Worm (Caenorhabditis elegans) whole organism, young adult: ENCODE measurements around the gene tat-2.
A peak's percentile ranks its signal among the peaks of the same experiment; 100 is the strongest.

Source experiments
- B0019.2 ChIP-seq: fragments of 200-800 bp; sonication (Bioruptor generic); conservative IDR thresholded peaks from 2 replicates; pipeline ENCODE4 v1.3.6; 2022; ENCODE audit warnings: missing genetic modification reagents, missing genetic modification characterization, missing compliant biosample characterization
- F33H1.4 ChIP-seq: fragments of 200-800 bp; sonication (Bioruptor generic); IDR thresholded peaks from 2 replicates; pipeline ENCODE4 v1.3.6; 2022; ENCODE audit warnings: missing genetic modification reagents, missing genetic modification characterization, missing compliant biosample characterization
- F37B4.10 ChIP-seq: fragments of 200-800 bp; sonication (Bioruptor generic); IDR thresholded peaks from 2 replicates; pipeline ENCODE4 v1.3.6; 2022; ENCODE audit warnings: missing genetic modification characterization, missing compliant biosample characterization
- F49E8.2 ChIP-seq: sonication (generic microtip); optimal IDR thresholded peaks from 3 replicates; lab custom pipeline; 2017; ENCODE audit warnings: missing genetic modification characterization, mild to moderate bottlenecking, missing compliant biosample characterization, antibody characterized with exemption, moderate library complexity; ENCODE audit not compliant: insufficient read depth
- F52B5.7 ChIP-seq: sonication (generic microtip); optimal IDR thresholded peaks from 2 replicates; lab custom pipeline; 2016; ENCODE audit warnings: mild to moderate bottlenecking, missing genetic modification characterization, missing compliant biosample characterization
- K11D2.4 ChIP-seq: fragments of 200-800 bp; sonication (Bioruptor generic); IDR thresholded peaks from 2 replicates; pipeline ENCODE4 v1.3.6; 2022; ENCODE audit warnings: missing genetic modification reagents, missing genetic modification characterization, missing compliant biosample characterization
- K12H6.12 ChIP-seq: fragments of 200-800 bp; sonication (Bioruptor generic); optimal IDR thresholded peaks from 2 replicates; lab custom pipeline; 2018; ENCODE audit warnings: mild to moderate bottlenecking, missing genetic modification characterization, missing compliant biosample characterization
- T07F8.4 ChIP-seq: sonication (generic microtip); optimal IDR thresholded peaks from 2 replicates; lab custom pipeline; 2016; ENCODE audit warnings: mild to moderate bottlenecking, missing genetic modification characterization, moderate library complexity, missing compliant biosample characterization
- Y67H2A.10 ChIP-seq: fragments of 200-800 bp; sonication (Bioruptor generic); conservative IDR thresholded peaks from 2 replicates; pipeline ENCODE4 v1.3.6; 2022; ENCODE audit warnings: missing genetic modification reagents, missing genetic modification characterization, missing compliant biosample characterization
- Y79H2A.3 ChIP-seq: fragments of 200-800 bp; sonication (Bioruptor generic); conservative IDR thresholded peaks from 2 replicates; pipeline ENCODE4 v1.3.6; 2022; ENCODE audit warnings: missing genetic modification reagents, missing genetic modification characterization, missing compliant biosample characterization
- Y95B8A.8 ChIP-seq: fragments of 200-800 bp; sonication (Bioruptor generic); IDR thresholded peaks from 2 replicates; pipeline ENCODE4 v1.3.6; 2022; ENCODE audit warnings: missing genetic modification reagents, missing genetic modification characterization, missing compliant biosample characterization
- ama-1 ChIP-seq, 3 experiments: fragments of 150-350 bp in 1 of 3; sonication (generic microtip) in 2 of 3; optimal IDR thresholded peaks; 2 replicates each; lab custom pipeline; 2014 to 2018; ENCODE audit warnings: missing biosample characterization in 2 of 3, missing genetic modification characterization in 2 of 3, missing genetic modification reagents in 2 of 3
- aptf-2 ChIP-seq: fragments of 200-800 bp; sonication (Bioruptor generic); conservative IDR thresholded peaks from 2 replicates; pipeline ENCODE4 v1.3.6; 2022; ENCODE audit warnings: missing genetic modification reagents, missing genetic modification characterization, missing compliant biosample characterization
- attf-3 ChIP-seq: fragments of 200-800 bp; sonication (Bioruptor generic); conservative IDR thresholded peaks from 2 replicates; pipeline ENCODE4 v1.3.6; 2022; ENCODE audit warnings: missing genetic modification reagents, missing genetic modification characterization, missing compliant biosample characterization
- attf-5 ChIP-seq: fragments of 200-800 bp; sonication (Bioruptor generic); optimal IDR thresholded peaks from 2 replicates; lab custom pipeline; 2018; ENCODE audit warnings: mild to moderate bottlenecking, missing genetic modification characterization, missing compliant biosample characterization
- ceh-27 ChIP-seq: fragments of 200-800 bp; sonication (Bioruptor generic); optimal IDR thresholded peaks from 2 replicates; lab custom pipeline; 2018; ENCODE audit warnings: mild to moderate bottlenecking, missing genetic modification characterization, moderate library complexity, missing compliant biosample characterization
- ceh-79 ChIP-seq: sonication (generic microtip); optimal IDR thresholded peaks from 2 replicates; lab custom pipeline; 2017; ENCODE audit warnings: mild to moderate bottlenecking, missing genetic modification characterization, missing compliant biosample characterization
- egl-44 ChIP-seq: fragments of 200-800 bp; sonication (Bioruptor generic); IDR thresholded peaks from 2 replicates; pipeline ENCODE4 v1.3.6; 2022; ENCODE audit warnings: missing genetic modification reagents, missing genetic modification characterization, missing compliant biosample characterization
- ets-4 ChIP-seq: fragments of 200-800 bp; sonication (Bioruptor generic); optimal IDR thresholded peaks from 2 replicates; lab custom pipeline; 2018; ENCODE audit warnings: mild to moderate bottlenecking, missing genetic modification characterization, missing compliant biosample characterization
- gei-17 ChIP-seq: fragments of 200-800 bp; sonication (Bioruptor generic); optimal IDR thresholded peaks from 2 replicates; lab custom pipeline; 2018; ENCODE audit warnings: mild to moderate bottlenecking, missing genetic modification characterization, missing compliant biosample characterization
- hmg-1.2 ChIP-seq: fragments of 200-800 bp; sonication (Bioruptor generic); IDR thresholded peaks from 2 replicates; pipeline ENCODE4 v1.3.6; 2022; ENCODE audit warnings: missing genetic modification reagents, missing genetic modification characterization, missing compliant biosample characterization
- hsf-1 ChIP-seq: fragments of 200-800 bp; sonication (Bioruptor generic); IDR thresholded peaks from 2 replicates; pipeline ENCODE4 v1.3.6; 2022; ENCODE audit warnings: missing genetic modification reagents, missing genetic modification characterization, missing compliant biosample characterization
- lin-26 ChIP-seq: fragments of 200-800 bp; sonication (Bioruptor generic); IDR thresholded peaks from 2 replicates; pipeline ENCODE4 v1.3.6; 2022; ENCODE audit warnings: missing genetic modification reagents, missing genetic modification characterization, missing compliant biosample characterization
- lsy-27 ChIP-seq: sonication (generic microtip); optimal IDR thresholded peaks from 2 replicates; lab custom pipeline; 2017; ENCODE audit warnings: missing genetic modification characterization, mild to moderate bottlenecking, missing compliant biosample characterization, antibody characterized with exemption, missing genotype, borderline replicate concordance; ENCODE audit not compliant: insufficient read depth
- madf-10 ChIP-seq: sonication (generic microtip); optimal IDR thresholded peaks from 2 replicates; lab custom pipeline; 2016; ENCODE audit warnings: mild to moderate bottlenecking, missing genetic modification characterization, missing compliant biosample characterization
- madf-8 ChIP-seq: fragments of 200-800 bp; sonication (Bioruptor generic); conservative IDR thresholded peaks from 2 replicates; pipeline ENCODE4 v1.3.6; 2022; ENCODE audit warnings: missing genetic modification reagents, missing genetic modification characterization, missing compliant biosample characterization
- mes-4 ChIP-seq: sonication (generic microtip); optimal IDR thresholded peaks from 2 replicates; lab custom pipeline; 2016; ENCODE audit warnings: missing genotype, missing genetic modification characterization, missing compliant biosample characterization
- nfya-1 ChIP-seq: sonication (generic microtip); optimal IDR thresholded peaks from 2 replicates; lab custom pipeline; 2017; ENCODE audit warnings: antibody characterized with exemption, missing compliant biosample characterization, missing genetic modification characterization, borderline replicate concordance; ENCODE audit not compliant: insufficient read depth
- nfyb-1 ChIP-seq: fragments of 200-800 bp; sonication (Bioruptor generic); IDR thresholded peaks from 2 replicates; pipeline ENCODE4 v1.3.6; 2022; ENCODE audit warnings: missing genetic modification reagents, missing genetic modification characterization, missing compliant biosample characterization
- nhr-90 ChIP-seq: sonication (generic microtip); optimal IDR thresholded peaks from 2 replicates; lab custom pipeline; 2016; ENCODE audit warnings: missing genotype, mild to moderate bottlenecking, missing genetic modification characterization, missing compliant biosample characterization
- pha-4 ChIP-seq: fragments of 150-350 bp; sonication (generic microtip); optimal IDR thresholded peaks from 2 replicates; lab custom pipeline; 2014; ENCODE audit warnings: missing biosample characterization, missing genetic modification reagents, missing genetic modification characterization
- rcor-1 ChIP-seq: fragments of 200-800 bp; sonication (Bioruptor generic); IDR thresholded peaks from 2 replicates; pipeline ENCODE4 v1.3.6; 2022; ENCODE audit warnings: missing genetic modification reagents, missing genetic modification characterization, missing compliant biosample characterization
- repo-1 ChIP-seq: sonication (generic microtip); optimal IDR thresholded peaks from 2 replicates; lab custom pipeline; 2017; ENCODE audit warnings: mild to moderate bottlenecking, missing genetic modification characterization, missing compliant biosample characterization
- rpc-1 ChIP-seq, 2 experiments: fragments of 150-350 bp in 1 of 2; sonication (generic microtip) in 1 of 2; optimal IDR thresholded peaks; 2 replicates each; lab custom pipeline; 2014 to 2018; ENCODE audit warnings: missing biosample characterization in 1 of 2, missing genetic modification characterization in 1 of 2, missing genetic modification reagents in 1 of 2, missing genotype in 1 of 2
- sea-2 ChIP-seq: fragments of 200-800 bp; sonication (Bioruptor generic); IDR thresholded peaks from 2 replicates; pipeline ENCODE4 v1.3.6; 2022; ENCODE audit warnings: missing genetic modification characterization, missing compliant biosample characterization
- snpc-4 ChIP-seq, 5 experiments: fragments of 150-350 bp in 1 of 5; sonication (generic microtip) in 4 of 5; optimal IDR thresholded peaks; 2 replicates each; lab custom pipeline; 2014 to 2018; ENCODE audit warnings: missing genetic modification characterization in 5 of 5, missing biosample characterization in 3 of 5, antibody characterized with exemption in 2 of 5, mild to moderate bottlenecking in 2 of 5, missing compliant biosample characterization in 2 of 5, missing genotype in 2 of 5, moderate library complexity in 2 of 5, missing genetic modification reagents in 1 of 5
- tbx-9 ChIP-seq: sonication (generic microtip); optimal IDR thresholded peaks from 2 replicates; lab custom pipeline; 2016; ENCODE audit warnings: borderline replicate concordance, missing genetic modification characterization, inconsistent platforms, missing compliant biosample characterization
- tlf-1 ChIP-seq: fragments of 200-800 bp; sonication (Bioruptor generic); optimal IDR thresholded peaks from 2 replicates; lab custom pipeline; 2018; ENCODE audit warnings: mild to moderate bottlenecking, missing genetic modification characterization, missing compliant biosample characterization
- unc-62 ChIP-seq: fragments of 150-350 bp; optimal IDR thresholded peaks from 2 replicates; lab custom pipeline; 2014; ENCODE audit warnings: missing biosample characterization, missing genetic modification reagents, missing genetic modification characterization
- ztf-26 ChIP-seq: sonication (generic microtip); optimal IDR thresholded peaks from 2 replicates; lab custom pipeline; 2017; ENCODE audit warnings: missing genetic modification characterization, missing compliant biosample characterization
- ztf-6 ChIP-seq: fragments of 200-800 bp; sonication (Bioruptor generic); IDR thresholded peaks from 2 replicates; pipeline ENCODE4 v1.3.6; 2022; ENCODE audit warnings: missing genetic modification reagents, missing genetic modification characterization, missing compliant biosample characterization

The tat-2 gene

DNA sequence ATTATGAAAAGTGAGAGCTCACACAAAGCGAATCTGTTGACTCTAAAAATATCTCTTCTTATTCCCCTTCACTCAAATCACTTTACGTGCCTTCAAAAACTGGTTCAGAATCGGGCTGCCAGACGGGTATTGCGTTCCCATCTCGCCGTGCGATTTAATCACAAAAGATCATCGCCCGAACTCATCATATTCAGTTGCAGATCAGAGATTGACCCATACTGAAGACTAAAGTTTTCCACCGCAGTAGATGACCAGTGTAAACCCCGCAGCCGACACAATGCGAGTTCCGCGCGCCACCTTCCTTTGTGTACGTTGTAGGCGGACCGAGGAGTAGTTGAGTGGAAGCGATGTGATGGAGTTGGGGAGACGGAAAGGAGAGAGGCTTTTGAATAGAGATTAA lies 33.9 kb upstream of the tat-2 start (continued):
- TF ChIP-seq K12H6.12 (tag; lab: Kevin White, UChicago) (no peak), ztf-26 (tag; lab: Kevin White, UChicago) (no peak), B0019.2 (GFP tag; lab: Robert Waterston, UW) (no peak), rpc-1 (optimal IDR thresholded peaks at IDR 0.05; lab: Kevin White, UChicago) (no peak), rpc-1 (tag; optimal IDR thresholded peaks at IDR 0.05; lab: Kevin White, UChicago) (peak; percentile 25), ets-4 (GFP tag; lab: Kevin White, UChicago) (no peak), repo-1 (tag; lab: Kevin White, UChicago) (no peak), Y79H2A.3 (GFP tag; lab: Robert Waterston, UW) (no peak), F33H1.4 (peak; percentile 65), tlf-1 (peak; percentile 16), Y95B8A.8 (GFP tag; lab: Robert Waterston, UW) (0 out of 2 replicates have a peak, but pooled peaks have one; percentile 58), aptf-2 (GFP tag; lab: Robert Waterston, UW) (no peak), mes-4 (tag; lab: Kevin White, UChicago) (peak; percentile 28), T07F8.4 (tag; lab: Kevin White, UChicago) (no peak), nfya-1 (tag; lab: Kevin White, UChicago) (no peak), madf-8 (GFP tag; lab: Robert Waterston, UW) (peak; percentile 46), F49E8.2 (tag; lab: Kevin White, UChicago) (peak; percentile 95), ama-1 (optimal IDR thresholded peaks at IDR 0.05; lab: Kevin White, UChicago) (peak; percentile 48), ama-1 (GFP tag; optimal IDR thresholded peaks at IDR 0.05; lab: Kevin White, UChicago) (no peak), nfyb-1 (GFP tag; lab: Robert Waterston, UW) (no peak), K11D2.4 (GFP tag; lab: Robert Waterston, UW) (no peak), attf-3 (GFP tag; lab: Robert Waterston, UW) (no peak; the same call in 1 of the 2 replicates), F37B4.10 (GFP tag; lab: Robert Waterston, UW) (no peak), ceh-27 (GFP tag; lab: Kevin White, UChicago) (no peak), madf-10 (no peak), lsy-27 (tag; lab: Kevin White, UChicago) (peak; percentile 77), egl-44 (GFP tag; lab: Robert Waterston, UW) (0 out of 2 replicates have a peak, but pooled peaks have one; percentile 12), ceh-79 (no peak), pha-4 (tag; lab: Kevin White, UChicago) (no peak), gei-17 (GFP tag; lab: Kevin White, UChicago) (no peak)

- TF ChIP-seq snpc-4 (GFP tag; optimal IDR thresholded peaks at IDR 0.05; lab: Kevin White, UChicago) (no peak), snpc-4 (tag; optimal IDR thresholded peaks at IDR 0.05; lab: Kevin White, UChicago) (no peak), unc-62 (GFP tag; lab: Kevin White, UChicago) (no peak), F52B5.7 (no peak), hmg-1.2 (GFP tag; lab: Robert Waterston, UW) (no peak), ceh-79 (no peak), nfya-1 (tag; lab: Kevin White, UChicago) (no peak), tbx-9 (tag; lab: Kevin White, UChicago) (no peak), ztf-6 (GFP tag; lab: Robert Waterston, UW) (no peak), lin-26 (GFP tag; lab: Robert Waterston, UW) (no peak), Y67H2A.10 (GFP tag; lab: Robert Waterston, UW) (no peak), attf-5 (GFP tag; lab: Kevin White, UChicago) (no peak), hsf-1 (GFP tag; lab: Robert Waterston, UW) (no peak), sea-2 (no peak), rcor-1 (GFP tag; lab: Robert Waterston, UW) (no peak), nhr-90 (tag; lab: Kevin White, UChicago) (no peak)
These were observed 30.4 kb upstream of the tat-2 start, which contains the start of gene str-170 for ce11 chrIV:4877102-4877501. Gene str-170 (plus strand): TSS chrIV:4877402.
